Worm (Caenorhabditis elegans) whole organism, late embryonic: ENCODE results near the gene Y46D2A.3.

Experiments
- ceh-14 ChIP-seq: sonication (generic microtip); optimal IDR thresholded peaks from 2 replicates; lab custom pipeline; 2016; ENCODE audit warnings: missing genotype, missing genetic modification characterization, missing compliant biosample characterization
- ceh-34 ChIP-seq: sonication (generic microtip); optimal IDR thresholded peaks from 2 replicates; lab custom pipeline; 2016; ENCODE audit warnings: mild to moderate bottlenecking, missing genetic modification characterization, missing compliant biosample characterization
- ceh-9 ChIP-seq: sonication (generic microtip); optimal IDR thresholded peaks from 2 replicates; lab custom pipeline; 2016; ENCODE audit warnings: mild to moderate bottlenecking, missing genetic modification characterization, inconsistent platforms, missing compliant biosample characterization
- fkh-10 ChIP-seq: fragments of 150-350 bp; optimal IDR thresholded peaks from 2 replicates; lab custom pipeline; 2014; ENCODE audit warnings: missing biosample characterization, missing genetic modification reagents, missing genetic modification characterization
- odd-2 ChIP-seq: sonication (generic microtip); optimal IDR thresholded peaks from 2 replicates; lab custom pipeline; 2017; ENCODE audit warnings: antibody characterized with exemption, mild to moderate bottlenecking, missing genetic modification characterization, missing compliant biosample characterization
- pha-4 ChIP-seq: fragments of 150-350 bp; optimal IDR thresholded peaks from 2 replicates; lab custom pipeline; 2018; ENCODE audit warnings: missing biosample characterization, missing genetic modification reagents, missing genetic modification characterization
- pqm-1 ChIP-seq: sonication (generic microtip); optimal IDR thresholded peaks from 2 replicates; lab custom pipeline; 2016; ENCODE audit warnings: missing genetic modification characterization, missing compliant biosample characterization
- ref-2 ChIP-seq: sonication (generic microtip); optimal IDR thresholded peaks from 2 replicates; lab custom pipeline; 2016; ENCODE audit warnings: missing genetic modification characterization, missing compliant biosample characterization
- rnt-1 ChIP-seq: sonication (generic microtip); optimal IDR thresholded peaks from 2 replicates; lab custom pipeline; 2016; ENCODE audit warnings: missing genetic modification characterization, missing compliant biosample characterization
- sox-4 ChIP-seq: sonication (generic microtip); optimal IDR thresholded peaks from 2 replicates; lab custom pipeline; 2017; ENCODE audit warnings: mild to moderate bottlenecking, missing genetic modification characterization, inconsistent platforms, missing compliant biosample characterization
- tbx-2 ChIP-seq: sonication (generic microtip); optimal IDR thresholded peaks from 2 replicates; lab custom pipeline; 2016; ENCODE audit warnings: missing genetic modification characterization, missing compliant biosample characterization

DNA sequence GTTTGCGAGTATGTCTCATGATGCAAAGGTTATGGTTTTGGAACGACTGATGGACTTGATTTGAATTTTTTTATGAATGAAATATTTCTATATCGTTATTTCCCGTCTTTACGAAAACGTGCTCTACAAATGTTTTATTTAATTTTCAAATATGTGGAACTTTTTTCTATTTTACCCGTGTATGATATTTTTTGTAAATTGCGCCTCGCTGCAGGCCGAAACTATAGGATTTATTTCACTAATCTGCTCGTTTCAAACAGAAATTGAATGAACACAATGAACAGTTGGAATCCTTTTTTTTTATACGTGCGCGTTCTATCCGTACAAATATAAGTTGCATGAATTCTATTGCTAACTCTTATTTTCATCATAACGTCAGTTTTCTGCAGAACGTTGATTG lies 29.1 kb downstream of the Y46D2A.3 start, which contains the start of gene btb-18:
- TF ChIP-seq rnt-1 (tag; lab: Kevin White, UChicago) (no peak), pha-4 (no peak), sox-4 (no peak), ceh-9 (tag; lab: Kevin White, UChicago) (no peak), ceh-34 (tag; lab: Kevin White, UChicago) (no peak), pqm-1 (tag; lab: Kevin White, UChicago) (no peak), ref-2 (tag; lab: Kevin White, UChicago) (no peak), ceh-14 (tag; lab: Kevin White, UChicago) (no peak), odd-2 (no peak), fkh-10 (GFP tag; lab: Kevin White, UChicago) (no peak), tbx-2 (no peak)
